Fruit fly (Drosophila melanogaster) whole organism, prepupa: Measurements from ENCODE around the gene CG13088.

ENCODE experiments used
- CG16779 ChIP-seq: fragments of 200-800 bp; sonication (Bioruptor generic); optimal IDR thresholded peaks from 3 replicates; lab custom pipeline; 2017; ENCODE audit warnings: missing biosample characterization, mild to moderate bottlenecking, missing genetic modification characterization
- CG31627 ChIP-seq: fragments of 200-800 bp; sonication (Bioruptor generic); optimal IDR thresholded peaks from 3 replicates; lab custom pipeline; 2016; ENCODE audit warnings: missing biosample characterization, missing genetic modification characterization
- CG6854 ChIP-seq: fragments of 200-800 bp; sonication (Bioruptor generic); optimal IDR thresholded peaks from 2 replicates; lab custom pipeline; 2017; ENCODE audit warnings: missing biosample characterization, mild to moderate bottlenecking, missing genetic modification characterization
- Eip78C ChIP-seq: fragments of 200-800 bp; sonication (Bioruptor generic); peaks from one replicate; lab custom pipeline; 2016; ENCODE audit warnings: missing biosample characterization, missing genetic modification characterization
- Lpt ChIP-seq: fragments of 200-800 bp; sonication (Bioruptor generic); optimal IDR thresholded peaks from 3 replicates; lab custom pipeline; 2016; ENCODE audit warnings: missing biosample characterization, missing genetic modification characterization
- Met ChIP-seq: fragments of 200-800 bp; sonication (Bioruptor generic); optimal IDR thresholded peaks from 3 replicates; lab custom pipeline; 2016; ENCODE audit warnings: missing biosample characterization, missing genetic modification characterization
- OdsH ChIP-seq: fragments of 200-800 bp; sonication (Bioruptor generic); optimal IDR thresholded peaks from 3 replicates; lab custom pipeline; 2016; ENCODE audit warnings: missing biosample characterization, missing genetic modification characterization
- Sox14 ChIP-seq: fragments of 200-800 bp; sonication (Bioruptor generic); optimal IDR thresholded peaks from 3 replicates; lab custom pipeline; 2016; ENCODE audit warnings: missing biosample characterization, missing genetic modification characterization
- acj6 ChIP-seq: fragments of 200-800 bp; sonication (Bioruptor generic); optimal IDR thresholded peaks from 3 replicates; lab custom pipeline; 2016; ENCODE audit warnings: missing biosample characterization, missing genetic modification characterization
- fd85E ChIP-seq: fragments of 200-800 bp; sonication (Bioruptor generic); optimal IDR thresholded peaks from 3 replicates; lab custom pipeline; 2016; ENCODE audit warnings: missing biosample characterization, missing genetic modification characterization
- salr ChIP-seq, 2 experiments: fragments of 200-800 bp; sonication (Bioruptor generic); optimal IDR thresholded peaks; 3 replicates each; lab custom pipeline; 2016 to 2018; ENCODE audit warnings: missing biosample characterization in 2 of 2, missing genetic modification characterization in 2 of 2, mild to moderate bottlenecking in 1 of 2

dm6 chr2L:8449358-8449757, 39.4 kb upstream of the CG13088 start, which contains the start of gene Aasdh:
- TF ChIP-seq Lpt (GFP tag; lab: Kevin White, UChicago) (no peak), CG6854 (GFP tag; lab: Kevin White, UChicago) (no peak), Sox14 (GFP tag; lab: Kevin White, UChicago) (no peak), acj6 (GFP tag; lab: Kevin White, UChicago) (no peak), Met (GFP tag; lab: Kevin White, UChicago) (no peak), OdsH (GFP tag; lab: Kevin White, UChicago) (no peak), CG31627 (GFP tag; lab: Kevin White, UChicago) (no peak), Eip78C (no peak), CG16779 (tag; lab: Kevin White, UChicago) (no peak), fd85E (GFP tag; lab: Kevin White, UChicago) (no peak), salr (GFP tag; optimal IDR thresholded peaks at IDR 0.05; lab: Kevin White, UChicago) (no peak)
